Worm (Caenorhabditis elegans): ENCODE measurements around the gene T10D4.19.

ce11 chrII:3198998-3199397, 47.3 kb downstream of the T10D4.19 start, which contains the start of gene sri-51:
- TF ChIP-seq him-1 (tag; optimal IDR thresholded peaks at IDR 0.05) (no peak), dao-5 (tag; optimal IDR thresholded peaks at IDR 0.05) (no peak), W03F9.2 (tag; optimal IDR thresholded peaks at IDR 0.05) (no peak)

Data from whole organism, L4/young adult.